Fruit fly (Drosophila melanogaster) whole organism, embryonic: ENCODE measurements around the gene GNBP3.

ENCODE experiments used
- CG10321 ChIP-seq: fragments of 200-800 bp; sonication (Bioruptor generic); IDR thresholded peaks from 2 replicates; pipeline ENCODE4 v1.3.6; 2022; ENCODE audit warnings: missing biosample characterization, missing genetic modification characterization
- CG10543 ChIP-seq: fragments of 200-800 bp; sonication (Bioruptor generic); optimal IDR thresholded peaks from 3 replicates; lab custom pipeline; 2017; ENCODE audit warnings: missing biosample characterization, mild to moderate bottlenecking, missing genetic modification characterization, moderate library complexity
- CG11093 ChIP-seq: fragments of 200-800 bp; sonication (Bioruptor generic); IDR thresholded peaks from 3 replicates; pipeline ENCODE4 v1.3.6; 2022; ENCODE audit warnings: missing biosample characterization, missing genetic modification characterization
- CG13296 ChIP-seq: fragments of 200-800 bp; sonication (Bioruptor generic); optimal IDR thresholded peaks from 3 replicates; lab custom pipeline; 2018; ENCODE audit warnings: missing biosample characterization, mild to moderate bottlenecking, missing genetic modification characterization
- CG14667 ChIP-seq: fragments of 200-800 bp; sonication (Bioruptor generic); IDR thresholded peaks from 2 replicates; pipeline ENCODE4 v1.3.6; 2022; ENCODE audit warnings: missing biosample characterization, missing genetic modification characterization
- CG17829 ChIP-seq: fragments of 200-800 bp; optimal IDR thresholded peaks from 2 replicates; lab custom pipeline; 2019; ENCODE audit warnings: missing biosample characterization, mild to moderate bottlenecking, missing genetic modification characterization, moderate library complexity
- CG1832 ChIP-seq: fragments of 200-800 bp; sonication (Bioruptor generic); optimal IDR thresholded peaks from 2 replicates; lab custom pipeline; 2017; ENCODE audit warnings: missing biosample characterization, mild to moderate bottlenecking, missing genetic modification characterization, inconsistent platforms
- CG2199 ChIP-seq: fragments of 200-800 bp; sonication (Bioruptor generic); IDR thresholded peaks from 3 replicates; pipeline ENCODE4 v1.3.6; 2022; ENCODE audit warnings: missing biosample characterization, missing genetic modification characterization
- CG31365 ChIP-seq: fragments of 200-800 bp; sonication (Bioruptor generic); optimal IDR thresholded peaks from 2 replicates; lab custom pipeline; 2018; ENCODE audit warnings: missing biosample characterization, mild to moderate bottlenecking, missing genetic modification characterization
- CG32772 ChIP-seq: fragments of 200-800 bp; sonication (Bioruptor generic); IDR thresholded peaks from 2 replicates; pipeline ENCODE4 v1.3.6; 2022; ENCODE audit warnings: missing biosample characterization, missing genetic modification characterization
- CG6175 ChIP-seq: fragments of 200-800 bp; sonication (Bioruptor generic); IDR thresholded peaks from 3 replicates; pipeline ENCODE4 v1.3.6; 2022; ENCODE audit warnings: missing biosample characterization, missing genetic modification characterization
- CG6765 ChIP-seq: fragments of 200-800 bp; sonication (Bioruptor generic); optimal IDR thresholded peaks from 3 replicates; lab custom pipeline; 2017; ENCODE audit warnings: missing biosample characterization, mild to moderate bottlenecking, missing genetic modification characterization
- CG8281 ChIP-seq: fragments of 200-800 bp; sonication (Bioruptor generic); optimal IDR thresholded peaks from 2 replicates; lab custom pipeline; 2018; ENCODE audit warnings: missing biosample characterization, mild to moderate bottlenecking, missing genetic modification characterization, moderate library complexity
- CG8478 ChIP-seq: fragments of >200 bp; optimal IDR thresholded peaks from 2 replicates; lab custom pipeline; 2018
- CoRest ChIP-seq: fragments of 200-800 bp; sonication (Bioruptor generic); optimal IDR thresholded peaks from 3 replicates; lab custom pipeline; 2018; ENCODE audit warnings: missing biosample characterization, mild to moderate bottlenecking, missing genetic modification characterization, moderate library complexity
- GATAe ChIP-seq: fragments of 200-800 bp; sonication (Bioruptor generic); conservative IDR thresholded peaks from 2 replicates; pipeline ENCODE4 v1.3.6; 2022; ENCODE audit warnings: missing biosample characterization, missing genetic modification characterization
- Hr78 ChIP-seq, 2 experiments: fragments of 200-800 bp in 1 of 2; fragments of >200 bp in 1 of 2; sonication (Bioruptor generic) in 1 of 2; optimal IDR thresholded peaks; 2 replicates each; lab custom pipeline; 2017 to 2019; ENCODE audit warnings: missing biosample characterization in 2 of 2, missing genetic modification characterization in 2 of 2, mild to moderate bottlenecking in 1 of 2, moderate library complexity in 1 of 2
- Med ChIP-seq: fragments of 200-800 bp; sonication (Bioruptor generic); peaks from one replicate; lab custom pipeline; 2016; ENCODE audit warnings: missing biosample characterization, missing genetic modification characterization, mild to moderate bottlenecking, inconsistent platforms, moderate library complexity
- Nf-YA ChIP-seq: fragments of 200-800 bp; sonication (Bioruptor generic); IDR thresholded peaks from 2 replicates; pipeline ENCODE4 v1.3.6; 2022; ENCODE audit warnings: missing biosample characterization, missing genetic modification characterization
- Sox100B ChIP-seq: fragments of 200-800 bp; sonication (Bioruptor generic); optimal IDR thresholded peaks from 3 replicates; lab custom pipeline; 2018; ENCODE audit warnings: missing biosample characterization, mild to moderate bottlenecking, missing genetic modification characterization
- cg ChIP-seq: fragments of 200-800 bp; sonication (Bioruptor generic); optimal IDR thresholded peaks from 3 replicates; lab custom pipeline; 2019; ENCODE audit warnings: missing biosample characterization, mild to moderate bottlenecking, missing genetic modification characterization, moderate library complexity
- chm ChIP-seq: fragments of 200-800 bp; sonication (Bioruptor generic); IDR thresholded peaks from 2 replicates; pipeline ENCODE4 v1.3.6; 2022; ENCODE audit warnings: missing biosample characterization, missing genetic modification characterization
- klu ChIP-seq: fragments of 200-800 bp; sonication (Bioruptor generic); IDR thresholded peaks from 2 replicates; pipeline ENCODE4 v1.3.6; 2022; ENCODE audit warnings: missing biosample characterization, missing genetic modification characterization
- maf-S ChIP-seq: fragments of 200-800 bp; sonication (Bioruptor generic); optimal IDR thresholded peaks from 2 replicates; lab custom pipeline; 2016; ENCODE audit warnings: missing biosample characterization, missing genetic modification characterization
- onecut ChIP-seq: fragments of 200-800 bp; sonication (Bioruptor generic); IDR thresholded peaks from 2 replicates; pipeline ENCODE4 v1.3.6; 2022; ENCODE audit warnings: missing biosample characterization, missing genetic modification characterization
- pros ChIP-seq: fragments of 200-800 bp; sonication (Bioruptor generic); optimal IDR thresholded peaks from 3 replicates; lab custom pipeline; 2019; ENCODE audit warnings: missing biosample characterization, mild to moderate bottlenecking, missing genetic modification characterization, moderate library complexity
- run ChIP-seq: fragments of 200-800 bp; sonication (Bioruptor generic); optimal IDR thresholded peaks from 3 replicates; lab custom pipeline; 2018; ENCODE audit warnings: missing biosample characterization, mild to moderate bottlenecking, missing genetic modification characterization
- slbo ChIP-seq: fragments of 200-800 bp; sonication (Bioruptor generic); IDR thresholded peaks from 2 replicates; pipeline ENCODE4 v1.3.6; 2022; ENCODE audit warnings: missing biosample characterization, missing genetic modification characterization
- so ChIP-seq: fragments of 200-800 bp; sonication (Bioruptor generic); IDR thresholded peaks from 3 replicates; pipeline ENCODE4 v1.3.6; 2022; ENCODE audit warnings: missing biosample characterization, missing genetic modification characterization
- sr ChIP-seq: fragments of 200-800 bp; sonication (Bioruptor generic); IDR thresholded peaks from 3 replicates; pipeline ENCODE4 v1.3.6; 2022; ENCODE audit warnings: missing biosample characterization, missing genetic modification characterization
- tap ChIP-seq: fragments of 200-800 bp; optimal IDR thresholded peaks from 3 replicates; lab custom pipeline; 2019; ENCODE audit warnings: missing biosample characterization, mild to moderate bottlenecking, missing genetic modification characterization, moderate library complexity
- usp ChIP-seq: fragments of >200 bp; optimal IDR thresholded peaks from 2 replicates; lab custom pipeline; 2017; ENCODE audit warnings: missing biosample characterization, missing genetic modification characterization
- vfl ChIP-seq: fragments of 200-800 bp; sonication (Bioruptor generic); optimal IDR thresholded peaks from 2 replicates; lab custom pipeline; 2016; ENCODE audit warnings: missing biosample characterization, missing genetic modification characterization
- vnd ChIP-seq: fragments of 200-800 bp; sonication (Bioruptor generic); IDR thresholded peaks from 3 replicates; pipeline ENCODE4 v1.3.6; 2022; ENCODE audit warnings: missing biosample characterization, missing genetic modification characterization; ENCODE audit not compliant: partially characterized antibody

GNBP3 gene

dm6 chr3L:9004788-9005246 lies 50.0 kb downstream of the GNBP3 start, which contains the start of gene Doc3 (continued):
- TF ChIP-seq GATAe, result peak; percentile 82
- TF ChIP-seq pros, result peak; percentile 46
- TF ChIP-seq vnd (GFP tag; lab: Robert Waterston, UW), result peak; percentile 50; the same call in 1 of the 3 replicates
- TF ChIP-seq CG6765 (GFP tag; lab: Kevin White, UChicago), result no peak
- TF ChIP-seq Hr78 (GFP tag; optimal IDR thresholded peaks at IDR 0.05; lab: Kevin White, UChicago), result peak in 1 of 2 experiments; percentile 94
- no peak for TF ChIP-seq CG32772 (GFP tag; lab: Robert Waterston, UW)
- peak; percentile 70 for TF ChIP-seq CG10543 (GFP tag; lab: Kevin White, UChicago)
- TF ChIP-seq Med (GFP tag; lab: Kevin White, UChicago), result peak; percentile 67
- peak; percentile 29; the same call in 1 of the 3 replicates for TF ChIP-seq CG2199 (GFP tag; lab: Robert Waterston, UW)
- TF ChIP-seq CG17829 (tag; lab: Kevin White, UChicago), result peak; percentile 68
- peak; percentile 96 for TF ChIP-seq CG10321 (GFP tag; lab: Robert Waterston, UW)
- no peak for TF ChIP-seq CG8281 (tag; lab: Kevin White, UChicago)
- TF ChIP-seq Sox100B (GFP tag; lab: Kevin White, UChicago), result no peak
- peak; percentile 60 for TF ChIP-seq cg (GFP tag; lab: Kevin White, UChicago)
- no peak for TF ChIP-seq CG31365 (tag; lab: Kevin White, UChicago)
- TF ChIP-seq CG1832 (GFP tag; lab: Kevin White, UChicago), result peak; percentile 92
- no peak for TF ChIP-seq chm (GFP tag; lab: Robert Waterston, UW)
- peak; percentile 23; the same call in 1 of the 2 replicates for TF ChIP-seq slbo (GFP tag; lab: Robert Waterston, UW)
- TF ChIP-seq CG6175 (GFP tag; lab: Robert Waterston, UW), result peak; percentile 67; the same call in 1 of the 3 replicates
- TF ChIP-seq CG14667 (GFP tag; lab: Robert Waterston, UW), result no peak
- TF ChIP-seq so (GFP tag; lab: Robert Waterston, UW), result 0 out of 3 replicates have a peak, but pooled peaks have one; percentile 24
- TF ChIP-seq vfl, result peak; percentile 38
- no peak for TF ChIP-seq CG13296 (GFP tag; lab: Kevin White, UChicago)
- TF ChIP-seq klu (GFP tag; lab: Robert Waterston, UW), result no peak
- TF ChIP-seq tap, result no peak
- TF ChIP-seq run (tag; lab: Kevin White, UChicago), result no peak
- TF ChIP-seq CG8478, result peak; percentile 25
- peak; percentile 44 for TF ChIP-seq CoRest (tag; lab: Kevin White, UChicago)
- peak; percentile 98 for TF ChIP-seq Nf-YA (GFP tag; lab: Robert Waterston, UW)
- peak; percentile 65; the same call in 1 of the 3 replicates for TF ChIP-seq sr (GFP tag; lab: Robert Waterston, UW)
- no peak for TF ChIP-seq maf-S (GFP tag; lab: Kevin White, UChicago)
- no peak for TF ChIP-seq onecut
- no peak for TF ChIP-seq CG11093 (GFP tag; lab: Robert Waterston, UW)
- no peak for TF ChIP-seq usp (GFP tag; lab: Kevin White, UChicago)
